Worm (Caenorhabditis elegans) whole organism, L4/young adult: ENCODE data around the gene F29B9.8.
A peak's percentile ranks its signal among the peaks of the same experiment; 100 is the strongest.

ENCODE experiments used
- W03F9.2 ChIP-seq: fragments of 150-350 bp; optimal IDR thresholded peaks from 2 replicates; lab custom pipeline; 2014; ENCODE audit warnings: missing biosample characterization, missing genetic modification characterization
- him-1 ChIP-seq: sonication (generic microtip); optimal IDR thresholded peaks from 2 replicates; lab custom pipeline; 2016; ENCODE audit warnings: missing genotype, missing genetic modification reagents, missing genetic modification characterization, missing compliant biosample characterization

ce11 chrIV:4650624-4651094 lies 3.2 kb downstream of the F29B9.8 start, which contains the start of gene ubc-9:
- peak; percentile 27 for TF ChIP-seq W03F9.2
- peak; percentile 52 for TF ChIP-seq him-1 (tag; lab: Kevin White, UChicago)
